Worm (Caenorhabditis elegans) whole organism, early embryonic: Measurements from ENCODE around the gene W07G4.1.

ENCODE experiments used
- B0310.2 ChIP-seq: sonication (generic microtip); optimal IDR thresholded peaks from 2 replicates; lab custom pipeline; 2016; ENCODE audit warnings: mild to moderate bottlenecking, missing genetic modification characterization, missing compliant biosample characterization
- aly-1 ChIP-seq: sonication (generic microtip); optimal IDR thresholded peaks from 2 replicates; lab custom pipeline; 2016; ENCODE audit warnings: missing genetic modification characterization, missing compliant biosample characterization
- ama-1 ChIP-seq: fragments of 150-350 bp; optimal IDR thresholded peaks from 2 replicates; lab custom pipeline; 2014
- ceh-13 ChIP-seq: fragments of 200-800 bp; sonication (Bioruptor generic); optimal IDR thresholded peaks from 2 replicates; lab custom pipeline; 2018; ENCODE audit warnings: mild to moderate bottlenecking, missing genetic modification characterization, missing compliant biosample characterization
- ceh-36 ChIP-seq: sonication (generic microtip); optimal IDR thresholded peaks from 2 replicates; lab custom pipeline; 2016; ENCODE audit warnings: missing genetic modification characterization, inconsistent platforms, missing compliant biosample characterization
- flt-1 ChIP-seq: fragments of 200-800 bp; sonication (Bioruptor generic); IDR thresholded peaks from 2 replicates; pipeline ENCODE4 v1.3.6; 2022; ENCODE audit warnings: missing genetic modification characterization, missing compliant biosample characterization
- hmbx-1 ChIP-seq: sonication (generic microtip); optimal IDR thresholded peaks from 2 replicates; lab custom pipeline; 2016; ENCODE audit warnings: mild to moderate bottlenecking, missing genetic modification characterization, missing compliant biosample characterization
- hmg-4 ChIP-seq: fragments of 200-800 bp; sonication (Bioruptor generic); optimal IDR thresholded peaks from 2 replicates; lab custom pipeline; 2018; ENCODE audit warnings: mild to moderate bottlenecking, missing genetic modification characterization, missing compliant biosample characterization
- pes-1 ChIP-seq: fragments of 200-800 bp; sonication (Bioruptor generic); IDR thresholded peaks from 2 replicates; pipeline ENCODE4 v1.3.6; 2022; ENCODE audit warnings: missing genetic modification reagents, missing genetic modification characterization, missing compliant biosample characterization
- sea-1 ChIP-seq: fragments of 200-800 bp; sonication (Bioruptor generic); conservative IDR thresholded peaks from 2 replicates; pipeline ENCODE4 v1.3.6; 2022; ENCODE audit warnings: missing genetic modification characterization, missing compliant biosample characterization
- tbx-37 ChIP-seq: fragments of 200-800 bp; sonication (Bioruptor generic); conservative IDR thresholded peaks from 2 replicates; pipeline ENCODE4 v1.3.6; 2022; ENCODE audit warnings: missing genetic modification reagents, missing genetic modification characterization, missing compliant biosample characterization

ce11 chrV:13006754-13007153 lies 26.6 kb upstream of the W07G4.1 start:
- TF ChIP-seq flt-1, result no peak
- no peak for TF ChIP-seq ama-1 (lab: Kevin White, UChicago)
- TF ChIP-seq pes-1 (GFP tag; lab: Robert Waterston, UW), result no peak
- no peak for TF ChIP-seq aly-1 (tag; lab: Kevin White, UChicago)
- TF ChIP-seq sea-1 (GFP tag; lab: Robert Waterston, UW), result no peak
- TF ChIP-seq B0310.2 (tag; lab: Kevin White, UChicago), result no peak
- TF ChIP-seq hmbx-1 (tag; lab: Kevin White, UChicago), result no peak
- no peak for TF ChIP-seq tbx-37 (GFP tag; lab: Robert Waterston, UW)
- no peak for TF ChIP-seq ceh-13
- no peak for TF ChIP-seq hmg-4 (GFP tag; lab: Kevin White, UChicago)
- TF ChIP-seq ceh-36 (tag; lab: Kevin White, UChicago), result no peak
